Worm (Caenorhabditis elegans) whole organism, early embryonic: ENCODE results near the gene pole-4.

Experiments used
- B0310.2 ChIP-seq: sonication (generic microtip); optimal IDR thresholded peaks from 2 replicates; lab custom pipeline; 2016; ENCODE audit warnings: mild to moderate bottlenecking, missing genetic modification characterization, missing compliant biosample characterization
- F13C5.2 ChIP-seq: sonication (generic microtip); optimal IDR thresholded peaks from 2 replicates; lab custom pipeline; 2017; ENCODE audit warnings: mild to moderate bottlenecking, missing genetic modification characterization, inconsistent platforms, missing compliant biosample characterization
- aly-1 ChIP-seq: sonication (generic microtip); optimal IDR thresholded peaks from 2 replicates; lab custom pipeline; 2016; ENCODE audit warnings: missing genetic modification characterization, missing compliant biosample characterization
- ama-1 ChIP-seq: fragments of 150-350 bp; optimal IDR thresholded peaks from 2 replicates; lab custom pipeline; 2014
- ceh-13 ChIP-seq: fragments of 200-800 bp; sonication (Bioruptor generic); optimal IDR thresholded peaks from 2 replicates; lab custom pipeline; 2018; ENCODE audit warnings: mild to moderate bottlenecking, missing genetic modification characterization, missing compliant biosample characterization
- ceh-36 ChIP-seq: sonication (generic microtip); optimal IDR thresholded peaks from 2 replicates; lab custom pipeline; 2016; ENCODE audit warnings: missing genetic modification characterization, inconsistent platforms, missing compliant biosample characterization
- ets-7 ChIP-seq: sonication (generic microtip); optimal IDR thresholded peaks from 2 replicates; lab custom pipeline; 2016; ENCODE audit warnings: missing genotype, missing genetic modification characterization, missing compliant biosample characterization
- flt-1 ChIP-seq: fragments of 200-800 bp; sonication (Bioruptor generic); IDR thresholded peaks from 2 replicates; pipeline ENCODE4 v1.3.6; 2022; ENCODE audit warnings: missing genetic modification characterization, missing compliant biosample characterization
- hmbx-1 ChIP-seq: sonication (generic microtip); optimal IDR thresholded peaks from 2 replicates; lab custom pipeline; 2016; ENCODE audit warnings: mild to moderate bottlenecking, missing genetic modification characterization, missing compliant biosample characterization
- hmg-4 ChIP-seq: fragments of 200-800 bp; sonication (Bioruptor generic); optimal IDR thresholded peaks from 2 replicates; lab custom pipeline; 2018; ENCODE audit warnings: mild to moderate bottlenecking, missing genetic modification characterization, missing compliant biosample characterization
- hnd-1 ChIP-seq: sonication (generic microtip); optimal IDR thresholded peaks from 2 replicates; lab custom pipeline; 2016; ENCODE audit warnings: missing genetic modification characterization, missing compliant biosample characterization
- pes-1 ChIP-seq: fragments of 200-800 bp; sonication (Bioruptor generic); IDR thresholded peaks from 2 replicates; pipeline ENCODE4 v1.3.6; 2022; ENCODE audit warnings: missing genetic modification reagents, missing genetic modification characterization, missing compliant biosample characterization
- scrt-1 ChIP-seq: fragments of 200-800 bp; sonication (Bioruptor generic); IDR thresholded peaks from 2 replicates; pipeline ENCODE4 v1.3.6; 2022; ENCODE audit warnings: missing genetic modification characterization, missing compliant biosample characterization
- sea-1 ChIP-seq: fragments of 200-800 bp; sonication (Bioruptor generic); conservative IDR thresholded peaks from 2 replicates; pipeline ENCODE4 v1.3.6; 2022; ENCODE audit warnings: missing genetic modification characterization, missing compliant biosample characterization
- tbx-11 ChIP-seq: fragments of 200-800 bp; sonication (Bioruptor generic); IDR thresholded peaks from 2 replicates; pipeline ENCODE4 v1.3.6; 2022; ENCODE audit warnings: missing genetic modification characterization, missing compliant biosample characterization
- tbx-37 ChIP-seq: fragments of 200-800 bp; sonication (Bioruptor generic); conservative IDR thresholded peaks from 2 replicates; pipeline ENCODE4 v1.3.6; 2022; ENCODE audit warnings: missing genetic modification reagents, missing genetic modification characterization, missing compliant biosample characterization
- tra-4 ChIP-seq: sonication (generic microtip); optimal IDR thresholded peaks from 2 replicates; lab custom pipeline; 2017; ENCODE audit warnings: missing genetic modification characterization, missing compliant biosample characterization

Gene pole-4

ce11 chrII:14940980-14941379 lies 28.2 kb downstream of the pole-4 start:
- TF ChIP-seq ets-7 (tag; lab: Kevin White, UChicago) (no peak), hmbx-1 (tag; lab: Kevin White, UChicago) (no peak), ceh-36 (tag; lab: Kevin White, UChicago) (no peak), flt-1 (GFP tag; lab: Robert Waterston, UW) (no peak), pes-1 (no peak), sea-1 (GFP tag; lab: Robert Waterston, UW) (no peak), scrt-1 (GFP tag; lab: Robert Waterston, UW) (no peak), B0310.2 (no peak), F13C5.2 (no peak), hnd-1 (no peak)

- TF ChIP-seq ama-1 (lab: Kevin White, UChicago) (no peak), pes-1 (no peak), ets-7 (tag; lab: Kevin White, UChicago) (no peak), aly-1 (tag; lab: Kevin White, UChicago) (no peak), tra-4 (no peak), ceh-36 (tag; lab: Kevin White, UChicago) (no peak), hmg-4 (GFP tag; lab: Kevin White, UChicago) (no peak), ceh-13 (GFP tag; lab: Kevin White, UChicago) (no peak), hmbx-1 (tag; lab: Kevin White, UChicago) (no peak), tbx-11 (no peak), scrt-1 (GFP tag; lab: Robert Waterston, UW) (no peak), flt-1 (GFP tag; lab: Robert Waterston, UW) (no peak), tbx-37 (GFP tag; lab: Robert Waterston, UW) (no peak), B0310.2 (no peak)
These were observed 28.8 kb downstream of the pole-4 start for ce11 chrII:14940325-14940724.

ce11 chrII:14938319-14938718 lies 30.8 kb downstream of the pole-4 start:
- TF ChIP-seq ceh-13 (GFP tag; lab: Kevin White, UChicago) (no peak), ceh-36 (tag; lab: Kevin White, UChicago) (no peak), tra-4 (no peak), hmg-4 (GFP tag; lab: Kevin White, UChicago) (no peak), aly-1 (tag; lab: Kevin White, UChicago) (no peak), F13C5.2 (no peak), scrt-1 (GFP tag; lab: Robert Waterston, UW) (no peak), hmbx-1 (tag; lab: Kevin White, UChicago) (no peak), flt-1 (GFP tag; lab: Robert Waterston, UW) (no peak), sea-1 (GFP tag; lab: Robert Waterston, UW) (no peak), tbx-11 (no peak), B0310.2 (no peak), tbx-37 (GFP tag; lab: Robert Waterston, UW) (no peak), hnd-1 (no peak), ama-1 (lab: Kevin White, UChicago) (no peak), ets-7 (tag; lab: Kevin White, UChicago) (no peak), pes-1 (no peak)

DNA sequence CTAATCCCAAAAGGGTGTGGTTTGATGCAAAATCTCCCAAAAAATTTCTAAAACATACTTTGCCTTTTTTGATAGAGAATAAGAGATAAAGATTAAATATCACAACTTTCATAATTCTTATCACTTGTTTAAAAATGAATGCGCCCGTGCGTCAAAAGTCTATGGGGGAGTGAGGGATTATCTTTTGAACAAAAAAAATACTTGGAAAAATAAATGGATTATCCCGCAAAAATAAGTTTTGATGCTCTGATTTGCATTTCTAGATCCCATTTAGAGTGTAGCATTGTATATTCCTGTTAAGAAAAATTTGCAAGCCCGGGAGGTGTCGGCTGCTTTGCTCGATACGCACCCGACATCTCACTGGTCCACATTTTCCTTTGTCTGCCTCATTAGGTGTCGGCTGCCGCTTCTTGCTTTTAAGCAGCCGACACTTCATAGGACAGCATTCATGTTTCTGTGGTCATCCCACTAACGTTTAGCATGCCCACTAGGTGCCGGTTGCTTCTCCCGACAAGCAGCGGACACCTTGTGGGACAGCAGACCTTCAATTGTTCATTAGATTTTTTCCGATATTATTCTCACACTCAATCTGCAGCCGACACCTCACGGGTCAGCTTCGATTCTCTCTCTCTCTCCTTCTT lies 33.6 kb downstream of the pole-4 start:
- no peak for TF ChIP-seq tbx-37 (GFP tag; lab: Robert Waterston, UW)
- no peak for TF ChIP-seq aly-1 (tag; lab: Kevin White, UChicago)
- TF ChIP-seq B0310.2 = no peak
- no peak for TF ChIP-seq tra-4
- no peak for TF ChIP-seq F13C5.2
- TF ChIP-seq tbx-11 = no peak
- no peak for TF ChIP-seq ets-7 (tag; lab: Kevin White, UChicago)
- no peak for TF ChIP-seq scrt-1 (GFP tag; lab: Robert Waterston, UW)
- TF ChIP-seq pes-1 = no peak
- no peak for TF ChIP-seq flt-1 (GFP tag; lab: Robert Waterston, UW)

- TF ChIP-seq ets-7 (tag; lab: Kevin White, UChicago) (no peak), aly-1 (tag; lab: Kevin White, UChicago) (no peak), flt-1 (GFP tag; lab: Robert Waterston, UW) (no peak), tbx-11 (no peak), F13C5.2 (no peak), pes-1 (no peak), tbx-37 (GFP tag; lab: Robert Waterston, UW) (no peak), ama-1 (lab: Kevin White, UChicago) (no peak), scrt-1 (GFP tag; lab: Robert Waterston, UW) (no peak), ceh-13 (GFP tag; lab: Kevin White, UChicago) (no peak), B0310.2 (no peak), hmbx-1 (tag; lab: Kevin White, UChicago) (no peak), tra-4 (no peak), hnd-1 (no peak), hmg-4 (GFP tag; lab: Kevin White, UChicago) (no peak), ceh-36 (tag; lab: Kevin White, UChicago) (no peak), sea-1 (GFP tag; lab: Robert Waterston, UW) (no peak)
These were observed 40.4 kb downstream of the pole-4 start for ce11 chrII:14928766-14929165.

- TF ChIP-seq ets-7 (tag; lab: Kevin White, UChicago) (no peak), ceh-36 (tag; lab: Kevin White, UChicago) (no peak)
These were observed 49.9 kb downstream of the pole-4 start, which contains the start of gene pde-3 for ce11 chrII:14919148-14919755. Gene pde-3, plus strand, starts transcription at chrII:14919705.
